Fruit fly (Drosophila melanogaster): ENCODE measurements around the gene a6.

The a6 gene

dm6 chrX:1669214-1669613, 26.5 kb downstream of the a6 start, which contains the start of the genes CG3740 and hfw (continued):
- peak; percentile 68 for TF ChIP-seq zen (tag; optimal IDR thresholded peaks at IDR 0.05)
- TF ChIP-seq CG17186 (GFP tag; optimal IDR thresholded peaks at IDR 0.05) = peak; percentile 30
- peak; percentile 78 for TF ChIP-seq sisA (GFP tag; IDR thresholded peaks at IDR 0.05)
- peak; percentile 47; the same call in 1 of the 2 replicates for TF ChIP-seq klu (GFP tag; IDR thresholded peaks at IDR 0.05)
- TF ChIP-seq CG30431 (GFP tag; optimal IDR thresholded peaks at IDR 0.05) = peak; percentile 40
- TF ChIP-seq Hmr (GFP tag; optimal IDR thresholded peaks at IDR 0.05) = peak; percentile 57
- peak; percentile 66 for TF ChIP-seq CG10267 (tag; optimal IDR thresholded peaks at IDR 0.05)
- peak; percentile 92 for TF ChIP-seq CG13287 (GFP tag; IDR thresholded peaks at IDR 0.05; ENCODE audit: partially characterized antibody)
- TF ChIP-seq sob (GFP tag; IDR thresholded peaks at IDR 0.05) = peak; percentile 82
- TF ChIP-seq Drgx (GFP tag; IDR thresholded peaks at IDR 0.05) = peak; percentile 59
- peak; percentile 85 for TF ChIP-seq nmo (GFP tag; optimal IDR thresholded peaks at IDR 0.05)
- peak; percentile 59 for TF ChIP-seq CG9215 (GFP tag; IDR thresholded peaks at IDR 0.05)
- peak; percentile 82 for TF ChIP-seq CG12391 (tag; optimal IDR thresholded peaks at IDR 0.05)
- peak; percentile 65 for TF ChIP-seq CG4730 (GFP tag; IDR thresholded peaks at IDR 0.05)
- peak; percentile 41 for TF ChIP-seq Dp (GFP tag; optimal IDR thresholded peaks at IDR 0.05)
- TF ChIP-seq Rx (GFP tag; IDR thresholded peaks at IDR 0.05) = peak; percentile 65
- TF ChIP-seq CG4820 (GFP tag; optimal IDR thresholded peaks at IDR 0.05) = peak; percentile 50
- TF ChIP-seq Adf1 (GFP tag; IDR thresholded peaks at IDR 0.05) = peak; percentile 61
- TF ChIP-seq Sin3A (optimal IDR thresholded peaks at IDR 0.05) = peak; percentile 63
- peak; percentile 58 for TF ChIP-seq wdn (GFP tag; IDR thresholded peaks at IDR 0.05)
- TF ChIP-seq CG9932 (GFP tag; IDR thresholded peaks at IDR 0.05) = peak; percentile 89
- TF ChIP-seq B-H2 (GFP tag; optimal IDR thresholded peaks at IDR 0.05) = peak; percentile 47
- peak; percentile 71 for TF ChIP-seq lab (GFP tag; optimal IDR thresholded peaks at IDR 0.05)
- peak; percentile 77 for TF ChIP-seq CG9817 (tag; optimal IDR thresholded peaks at IDR 0.05)
- peak; percentile 88 for TF ChIP-seq gem (tag; optimal IDR thresholded peaks at IDR 0.05)
- TF ChIP-seq Six4 (GFP tag; optimal IDR thresholded peaks at IDR 0.05) = peak; percentile 16
- TF ChIP-seq CG2116 (GFP tag; optimal IDR thresholded peaks at IDR 0.05) = peak; percentile 71
- peak; percentile 85 for TF ChIP-seq Xrp1 (GFP tag; IDR thresholded peaks at IDR 0.05)
- no peak for TF ChIP-seq TFAM (GFP tag; optimal IDR thresholded peaks at IDR 0.05)
- TF ChIP-seq Ets97D (GFP tag; optimal IDR thresholded peaks at IDR 0.05) = no peak
- TF ChIP-seq CG16813 (GFP tag; IDR thresholded peaks at IDR 0.05; ENCODE audit: partially characterized antibody) = peak; percentile 94
- TF ChIP-seq CG8281 (tag; optimal IDR thresholded peaks at IDR 0.05) = no peak
- peak; percentile 20; the same call in 1 of the 3 replicates for TF ChIP-seq so (GFP tag; IDR thresholded peaks at IDR 0.05)
- TF ChIP-seq CG13624 (GFP tag; optimal IDR thresholded peaks at IDR 0.05) = peak; percentile 15
- TF ChIP-seq CG1233 (GFP tag; optimal IDR thresholded peaks at IDR 0.05) = peak; percentile 46
- TF ChIP-seq CG16863 (GFP tag; optimal IDR thresholded peaks at IDR 0.05) = no peak
- peak; percentile 73 for TF ChIP-seq ci (GFP tag; IDR thresholded peaks at IDR 0.05)
- TF ChIP-seq CG31365 (tag; optimal IDR thresholded peaks at IDR 0.05) = no peak
- peak; percentile 67 for TF ChIP-seq ewg (GFP tag; optimal IDR thresholded peaks at IDR 0.05)
- TF ChIP-seq Ptx1 (GFP tag; IDR thresholded peaks at IDR 0.05) = peak; percentile 85
- no peak for TF ChIP-seq Trl (optimal IDR thresholded peaks at IDR 0.05)
- no peak for TF ChIP-seq Trl (GFP tag; optimal IDR thresholded peaks at IDR 0.05)
- TF ChIP-seq Gug (GFP tag; IDR thresholded peaks at IDR 0.05) = peak; percentile 51; the same call in 2 of the 4 replicates
- peak; percentile 68 for TF ChIP-seq NfI (GFP tag; optimal IDR thresholded peaks at IDR 0.05)
- TF ChIP-seq tup (GFP tag; optimal IDR thresholded peaks at IDR 0.05) = peak; percentile 23
- TF ChIP-seq ATbp (GFP tag; optimal IDR thresholded peaks at IDR 0.05) = peak; percentile 18
- peak; percentile 20 for TF ChIP-seq CG8944 (GFP tag; optimal IDR thresholded peaks at IDR 0.05)
- TF ChIP-seq CG17612 (GFP tag; IDR thresholded peaks at IDR 0.05) = peak; percentile 28; the same call in 1 of the 2 replicates
- TF ChIP-seq bsh (GFP tag; optimal IDR thresholded peaks at IDR 0.05) = peak in 1 of 2 experiments; percentile 70
- peak; percentile 50 for TF ChIP-seq caup (GFP tag; optimal IDR thresholded peaks at IDR 0.05; ENCODE audit: severe bottlenecking)
- TF ChIP-seq ems (GFP tag; optimal IDR thresholded peaks at IDR 0.05) = peak; percentile 49
